Worm (Caenorhabditis elegans): ENCODE results near the gene C56A3.8.

Gene C56A3.8

DNA sequence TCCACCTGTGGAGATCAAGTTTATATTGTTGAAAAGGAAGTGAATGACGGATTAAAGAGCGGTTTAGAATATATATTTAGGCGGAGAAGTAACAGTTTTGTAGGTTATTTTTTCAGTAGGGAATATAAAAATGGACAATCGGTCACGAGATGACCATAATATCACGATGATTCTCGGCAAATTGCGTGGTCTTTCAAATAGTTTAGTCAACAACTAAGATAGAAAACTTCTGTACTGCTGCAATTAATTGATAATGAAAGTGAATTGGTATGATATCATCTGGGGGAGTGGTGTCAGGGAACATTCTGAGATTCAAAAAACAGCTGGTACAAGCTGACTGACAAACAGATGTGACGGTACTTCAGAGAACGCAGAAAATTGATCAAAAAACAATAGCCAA is 48.4 kb downstream of the C56A3.8 start:
- TF ChIP-seq unc-62 (GFP tag; optimal IDR thresholded peaks at IDR 0.05): no peak

DNA sequence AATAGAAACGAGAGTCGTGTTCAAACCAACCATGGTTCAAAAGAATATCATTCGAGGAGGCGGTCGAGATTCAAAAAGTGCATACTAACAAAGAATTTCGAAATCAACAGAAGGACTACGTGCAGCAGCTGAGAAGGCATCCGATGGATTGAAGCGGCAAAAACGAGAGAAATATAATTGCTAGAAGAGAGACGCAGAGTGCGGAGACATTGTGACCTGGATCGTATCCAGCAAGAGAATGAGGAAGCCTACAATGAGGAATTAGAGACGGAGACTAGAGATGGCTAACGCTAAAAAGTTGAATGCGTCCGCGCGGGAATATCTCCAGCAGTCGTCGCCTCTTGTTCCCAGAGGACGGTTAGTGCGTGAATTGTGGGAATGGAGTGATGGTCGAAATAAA is 49.7 kb downstream of the C56A3.8 start:
- TF ChIP-seq unc-62 (GFP tag; optimal IDR thresholded peaks at IDR 0.05): no peak

Data from whole organism, dauer.